Fruit fly (Drosophila melanogaster): Measurements from ENCODE around the gene CG31730.

Gene CG31730

dm6 chr2L:13258702-13259101, 841 bp downstream of the CG31730 start (continued):
- 0 out of 2 replicates have a peak, but pooled peaks have one; percentile 26 for TF ChIP-seq ara (GFP tag; IDR thresholded peaks at IDR 0.05)
- no peak for TF ChIP-seq vfl (GFP tag; optimal IDR thresholded peaks at IDR 0.05)
- TF ChIP-seq stc (GFP tag; IDR thresholded peaks at IDR 0.05): no peak
- TF ChIP-seq pros (GFP tag; optimal IDR thresholded peaks at IDR 0.05): no peak
- TF ChIP-seq CG7745 (tag; optimal IDR thresholded peaks at IDR 0.05): no peak
- TF ChIP-seq Rfx (GFP tag; IDR thresholded peaks at IDR 0.05): peak; percentile 47
- no peak for TF ChIP-seq wor (GFP tag; IDR thresholded peaks at IDR 0.05)
- TF ChIP-seq HHEX (GFP tag; optimal IDR thresholded peaks at IDR 0.05): peak; percentile 30
- no peak for TF ChIP-seq CG5953 (GFP tag; IDR thresholded peaks at IDR 0.05)
- no peak for TF ChIP-seq CoRest (tag; optimal IDR thresholded peaks at IDR 0.05)
- TF ChIP-seq YL-1 (GFP tag; optimal IDR thresholded peaks at IDR 0.05): no peak
- TF ChIP-seq CG34422 (GFP tag; IDR thresholded peaks at IDR 0.05): no peak
- TF ChIP-seq gem (tag; optimal IDR thresholded peaks at IDR 0.05): peak; percentile 68
- TF ChIP-seq al (GFP tag; IDR thresholded peaks at IDR 0.05): peak; percentile 25; the same call in 1 of the 2 replicates
- TF ChIP-seq wdn (GFP tag; IDR thresholded peaks at IDR 0.05): no peak
- TF ChIP-seq lov (optimal IDR thresholded peaks at IDR 0.05): no peak
- no peak for TF ChIP-seq lov (GFP tag; IDR thresholded peaks at IDR 0.05)
- TF ChIP-seq gce (GFP tag; IDR thresholded peaks at IDR 0.05): no peak
- TF ChIP-seq CG32532 (GFP tag; IDR thresholded peaks at IDR 0.05): peak; percentile 40; the same call in 1 of the 2 replicates
- no peak for TF ChIP-seq bbx (GFP tag; IDR thresholded peaks at IDR 0.05; ENCODE audit: partially characterized antibody)
- TF ChIP-seq Pdp1 (GFP tag; optimal IDR thresholded peaks at IDR 0.05): no peak
- TF ChIP-seq bowl (GFP tag; IDR thresholded peaks at IDR 0.05): no peak
- no peak for TF ChIP-seq lab (GFP tag; optimal IDR thresholded peaks at IDR 0.05)
- no peak for TF ChIP-seq Vsx1 (GFP tag; optimal IDR thresholded peaks at IDR 0.05)
- TF ChIP-seq E2f1 (GFP tag; IDR thresholded peaks at IDR 0.05): no peak
- TF ChIP-seq p53 (GFP tag; optimal IDR thresholded peaks at IDR 0.05): no peak
- TF ChIP-seq CG10366 (GFP tag; IDR thresholded peaks at IDR 0.05): no peak; the same call in 1 of the 2 replicates
- TF ChIP-seq her (GFP tag; optimal IDR thresholded peaks at IDR 0.05): no peak
- no peak for TF ChIP-seq ssp (GFP tag; IDR thresholded peaks at IDR 0.05)
- TF ChIP-seq toy (GFP tag; IDR thresholded peaks at IDR 0.05): no peak
- no peak for TF ChIP-seq cato (GFP tag; optimal IDR thresholded peaks at IDR 0.05; ENCODE audit: borderline replicate concordance)
- TF ChIP-seq CG8765 (GFP tag; IDR thresholded peaks at IDR 0.05): no peak
- TF ChIP-seq Chrac-16 (GFP tag; optimal IDR thresholded peaks at IDR 0.05): no peak
- no peak for TF ChIP-seq CG9215 (GFP tag; IDR thresholded peaks at IDR 0.05)
- peak; percentile 47 for TF ChIP-seq CG12219 (GFP tag; optimal IDR thresholded peaks at IDR 0.05)
- TF ChIP-seq fd102C (GFP tag; optimal IDR thresholded peaks at IDR 0.05): no peak
- TF ChIP-seq CG11093 (GFP tag; IDR thresholded peaks at IDR 0.05): no peak
- no peak for TF ChIP-seq CG17361 (GFP tag; IDR thresholded peaks at IDR 0.05)
- TF ChIP-seq crol (GFP tag; IDR thresholded peaks at IDR 0.05): no peak
- TF ChIP-seq Ssrp (tag; optimal IDR thresholded peaks at IDR 0.05): no peak
- no peak for TF ChIP-seq cg (GFP tag; optimal IDR thresholded peaks at IDR 0.05)
- no peak for TF ChIP-seq HmgZ (tag; optimal IDR thresholded peaks at IDR 0.05)
- no peak for TF ChIP-seq Dip2 (GFP tag; IDR thresholded peaks at IDR 0.05)
- no peak for TF ChIP-seq slbo (GFP tag; IDR thresholded peaks at IDR 0.05)
- TF ChIP-seq Dref (GFP tag; IDR thresholded peaks at IDR 0.05): no peak
- TF ChIP-seq CG14050 (GFP tag; IDR thresholded peaks at IDR 0.05): 0 out of 3 replicates have a peak, but pooled peaks have one; percentile 19
- TF ChIP-seq eve (GFP tag; optimal IDR thresholded peaks at IDR 0.05): peak in 1 of 2 experiments; percentile 40
- TF ChIP-seq D19B (GFP tag; optimal IDR thresholded peaks at IDR 0.05): no peak
- TF ChIP-seq CG3407 (GFP tag; optimal IDR thresholded peaks at IDR 0.05): no peak
- TF ChIP-seq CG10147 (GFP tag; optimal IDR thresholded peaks at IDR 0.05): no peak
- no peak for TF ChIP-seq jigr1 (GFP tag; IDR thresholded peaks at IDR 0.05)
- no peak for TF ChIP-seq sob (GFP tag; IDR thresholded peaks at IDR 0.05)
- no peak for TF ChIP-seq CG34224 (GFP tag; IDR thresholded peaks at IDR 0.05; ENCODE audit: partially characterized antibody)

Measured in whole organism, embryonic.